Fruit fly (Drosophila melanogaster): Measurements from ENCODE around the gene Mrp5.

- no peak for TF ChIP-seq Pif1A (GFP tag; optimal IDR thresholded peaks at IDR 0.05)
- TF ChIP-seq gl (tag; optimal IDR thresholded peaks at IDR 0.05), result no peak
- no peak for TF ChIP-seq CG17806 (tag; optimal IDR thresholded peaks at IDR 0.05)
- TF ChIP-seq Snoo (tag; optimal IDR thresholded peaks at IDR 0.05), result no peak
- no peak for TF ChIP-seq CG34367 (tag; optimal IDR thresholded peaks at IDR 0.05)
- TF ChIP-seq EcR (GFP tag; optimal IDR thresholded peaks at IDR 0.05), result no peak
- TF ChIP-seq Pif1B (GFP tag; optimal IDR thresholded peaks at IDR 0.05), result no peak
- no peak for TF ChIP-seq CG15710 (tag; optimal IDR thresholded peaks at IDR 0.05)
- TF ChIP-seq CG9948 (tag; optimal IDR thresholded peaks at IDR 0.05), result no peak
- no peak for TF ChIP-seq CG13204 (GFP tag; optimal IDR thresholded peaks at IDR 0.05)
- TF ChIP-seq CG14655 (GFP tag; optimal IDR thresholded peaks at IDR 0.05), result no peak
These were observed 40.5 kb downstream of the Mrp5 start for dm6 chr3R:19834982-19835381.

Data from whole organism, pupa.